Fruit fly (Drosophila melanogaster) Kc167 (cell line): Measurements from ENCODE around the gene CG17344.

Experiments
- Myc ChIP-seq: fragments of >200 bp; optimal IDR thresholded peaks from 2 replicates; lab custom pipeline; 2017; ENCODE audit warnings: missing external identifiers
- Sin3A ChIP-seq: fragments of >200 bp; optimal IDR thresholded peaks from 2 replicates; lab custom pipeline; 2018; ENCODE audit warnings: missing external identifiers
- h ChIP-seq: fragments of >200 bp; optimal IDR thresholded peaks from 3 replicates; lab custom pipeline; 2018; ENCODE audit warnings: missing external identifiers
- insv ChIP-seq: fragments of >200 bp; optimal IDR thresholded peaks from 3 replicates; lab custom pipeline; 2018; ENCODE audit warnings: missing external identifiers
- psq ChIP-seq: fragments of >200 bp; optimal IDR thresholded peaks from 2 replicates; lab custom pipeline; 2017; ENCODE audit warnings: missing external identifiers
- ttk ChIP-seq: sonication (Bioruptor generic); optimal IDR thresholded peaks from 2 replicates; lab custom pipeline; 2017; ENCODE audit warnings: missing external identifiers

CG17344 gene

DNA sequence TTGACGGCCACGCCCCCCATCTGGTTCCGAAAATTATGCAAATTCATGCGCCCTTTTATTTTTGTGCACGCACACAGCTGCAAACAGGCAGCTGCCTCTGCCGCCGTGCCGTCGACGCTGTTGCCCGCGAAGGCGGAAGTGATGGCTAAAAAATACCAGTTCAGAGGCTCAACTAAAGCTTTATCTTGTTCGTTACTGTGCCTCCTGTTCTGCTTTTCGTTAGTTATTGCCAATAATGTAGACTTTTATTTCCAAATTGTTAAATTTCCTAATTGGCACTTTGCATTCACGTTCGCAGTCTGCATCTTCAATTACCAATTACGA, 32.5 kb downstream of the CG17344 start:
- TF ChIP-seq h (lab: Kevin White, UChicago) (no peak), Sin3A (no peak), psq (lab: Kevin White, UChicago) (no peak), ttk (lab: Kevin White, UChicago) (no peak), insv (lab: Kevin White, UChicago) (no peak), Myc (no peak)

DNA sequence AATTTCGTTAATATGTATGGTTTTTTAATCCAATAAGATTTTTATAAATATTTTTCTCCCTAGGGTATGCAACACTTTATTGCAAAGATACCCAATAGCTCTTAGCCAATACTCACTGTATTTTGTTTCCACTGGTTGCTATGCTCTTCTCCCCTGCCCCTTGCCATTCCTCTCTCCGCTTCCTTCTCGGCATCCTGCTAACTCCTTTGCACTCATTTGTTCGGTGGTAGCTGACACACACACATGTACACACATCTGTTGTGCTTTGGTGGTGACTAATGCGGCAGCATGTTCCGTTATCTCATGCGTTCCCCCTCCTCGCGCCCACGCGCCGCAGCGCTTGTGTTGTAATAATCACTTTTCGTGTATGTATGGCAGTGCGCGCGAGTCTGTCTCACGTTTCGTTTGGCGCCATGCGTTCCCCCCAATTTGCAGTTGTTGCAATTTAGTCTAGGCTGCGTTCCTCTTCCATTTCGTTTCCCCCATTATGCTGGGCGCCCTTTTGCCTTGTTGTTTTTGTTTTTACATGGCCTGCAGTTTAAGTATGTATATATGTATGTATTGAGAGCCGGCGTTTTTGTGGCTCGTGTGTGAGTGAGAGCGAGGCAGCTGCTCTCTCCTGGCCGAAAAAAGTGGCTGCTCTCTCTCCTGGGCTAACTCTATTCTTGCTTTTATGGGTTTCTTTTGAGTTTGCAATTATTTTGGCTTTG, 33.1 kb downstream of the CG17344 start, which contains the start of gene Polr1D:
TSS of gene Polr1D (minus strand) at position 420 of the 710 bp plus-strand sequence.
- TF ChIP-seq Myc (no peak), Sin3A (no peak), h (lab: Kevin White, UChicago) (no peak), ttk (lab: Kevin White, UChicago) (no peak), psq (lab: Kevin White, UChicago) (no peak), insv (lab: Kevin White, UChicago) (no peak)

DNA sequence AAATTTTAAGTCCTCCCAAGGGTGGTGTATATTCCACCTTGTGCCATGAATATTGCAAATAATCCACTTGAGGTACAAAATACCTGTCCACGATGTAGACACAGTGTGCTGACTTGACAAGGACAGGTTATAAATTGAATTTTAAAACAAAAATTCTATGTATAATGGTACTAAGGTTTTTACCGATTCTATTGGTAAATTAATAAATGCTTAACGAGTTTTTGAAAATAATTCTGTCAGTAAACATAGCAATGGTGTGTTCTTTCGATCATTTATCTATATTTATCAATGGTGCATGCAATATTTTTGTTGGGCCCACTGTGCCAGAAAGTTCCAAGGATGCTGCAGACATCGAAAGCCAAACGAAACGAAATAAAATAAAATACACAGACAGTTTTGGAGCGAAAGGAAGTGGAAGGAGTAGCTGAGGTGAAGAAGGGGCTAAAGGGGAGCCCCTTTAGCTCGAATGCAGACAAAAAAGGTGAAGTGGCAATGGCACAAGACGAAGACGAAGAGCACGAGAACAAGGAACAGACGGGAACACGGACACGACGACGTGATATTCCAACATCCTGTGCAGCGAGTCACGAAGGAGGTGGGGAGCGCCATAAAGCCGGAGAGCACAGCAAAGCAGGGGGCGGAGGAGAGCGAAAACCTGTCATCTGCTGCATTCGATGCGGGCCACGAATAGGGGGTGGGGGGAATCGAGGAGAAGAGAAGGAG, 34.3 kb downstream of the CG17344 start:
- TF ChIP-seq insv (lab: Kevin White, UChicago) (no peak), Myc (no peak), Sin3A (no peak), ttk (lab: Kevin White, UChicago) (no peak), h (lab: Kevin White, UChicago) (no peak), psq (lab: Kevin White, UChicago) (no peak)

DNA sequence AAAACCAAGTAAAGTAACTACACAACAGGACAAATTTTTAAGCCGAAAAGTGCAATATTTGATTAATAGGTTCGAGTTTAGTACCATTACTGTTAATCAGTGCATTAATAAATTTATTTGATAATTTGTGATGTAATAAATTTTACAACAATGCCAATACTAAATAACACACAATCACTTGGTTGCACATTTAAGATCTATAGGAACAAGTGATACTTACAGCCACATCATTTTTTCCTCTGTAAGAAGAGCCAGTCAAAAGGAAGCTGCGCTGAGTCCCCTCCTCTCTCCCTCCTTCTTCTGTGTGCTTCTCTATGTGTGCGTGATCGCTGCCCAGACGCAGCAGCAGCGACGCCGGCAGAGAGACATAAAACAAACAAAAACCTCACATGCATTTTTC, 34.9 kb downstream of the CG17344 start:
- TF ChIP-seq insv (lab: Kevin White, UChicago): no peak
- TF ChIP-seq psq (lab: Kevin White, UChicago): no peak
- no peak for TF ChIP-seq Sin3A
- TF ChIP-seq Myc: no peak
- no peak for TF ChIP-seq ttk (lab: Kevin White, UChicago)
- no peak for TF ChIP-seq h (lab: Kevin White, UChicago)

DNA sequence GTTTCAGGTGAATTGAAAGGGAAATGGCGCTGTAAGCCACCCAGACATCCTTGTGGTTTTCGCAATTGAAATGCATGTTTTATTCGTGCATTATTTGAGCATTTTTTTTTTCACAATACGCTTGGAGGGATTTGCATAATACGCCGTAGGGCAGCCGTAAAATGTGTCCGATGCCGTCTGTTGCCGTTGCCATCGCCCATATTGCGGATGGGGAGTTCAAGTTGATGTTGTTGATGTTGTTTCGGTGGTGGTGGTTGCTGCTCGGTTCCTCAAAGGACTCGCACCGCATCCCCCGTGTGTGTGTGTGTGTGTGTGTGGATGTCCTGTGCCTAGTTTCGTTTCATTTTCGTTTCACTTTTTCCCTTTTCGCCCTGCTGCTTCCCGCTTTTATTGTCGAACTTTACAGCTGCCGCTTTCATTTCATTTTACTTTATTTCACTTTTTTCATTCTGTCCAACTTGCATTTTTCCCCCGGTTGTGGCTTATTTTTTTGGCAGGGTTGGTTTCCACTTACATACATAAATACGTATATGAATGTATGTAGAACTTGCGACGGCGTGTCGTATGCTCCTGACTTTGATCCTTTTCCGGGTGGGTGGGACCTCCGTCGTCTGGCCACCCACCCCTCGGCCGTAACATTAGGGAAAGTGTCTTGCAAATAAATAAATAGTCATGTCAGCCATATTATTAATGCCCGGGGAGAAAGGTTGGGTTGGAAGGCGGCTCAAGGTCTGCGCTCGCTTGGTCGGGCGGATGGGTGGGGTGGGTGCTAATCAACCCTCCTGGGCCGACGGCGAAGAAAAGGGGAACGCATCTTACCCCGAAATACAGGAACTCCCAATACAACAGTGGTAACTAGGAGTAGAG, 35.9 kb downstream of the CG17344 start:
- TF ChIP-seq Sin3A: no peak
- TF ChIP-seq h (lab: Kevin White, UChicago): no peak
- TF ChIP-seq ttk (lab: Kevin White, UChicago): no peak
- TF ChIP-seq Myc: no peak
- TF ChIP-seq psq (lab: Kevin White, UChicago): no peak
- no peak for TF ChIP-seq insv (lab: Kevin White, UChicago)

DNA sequence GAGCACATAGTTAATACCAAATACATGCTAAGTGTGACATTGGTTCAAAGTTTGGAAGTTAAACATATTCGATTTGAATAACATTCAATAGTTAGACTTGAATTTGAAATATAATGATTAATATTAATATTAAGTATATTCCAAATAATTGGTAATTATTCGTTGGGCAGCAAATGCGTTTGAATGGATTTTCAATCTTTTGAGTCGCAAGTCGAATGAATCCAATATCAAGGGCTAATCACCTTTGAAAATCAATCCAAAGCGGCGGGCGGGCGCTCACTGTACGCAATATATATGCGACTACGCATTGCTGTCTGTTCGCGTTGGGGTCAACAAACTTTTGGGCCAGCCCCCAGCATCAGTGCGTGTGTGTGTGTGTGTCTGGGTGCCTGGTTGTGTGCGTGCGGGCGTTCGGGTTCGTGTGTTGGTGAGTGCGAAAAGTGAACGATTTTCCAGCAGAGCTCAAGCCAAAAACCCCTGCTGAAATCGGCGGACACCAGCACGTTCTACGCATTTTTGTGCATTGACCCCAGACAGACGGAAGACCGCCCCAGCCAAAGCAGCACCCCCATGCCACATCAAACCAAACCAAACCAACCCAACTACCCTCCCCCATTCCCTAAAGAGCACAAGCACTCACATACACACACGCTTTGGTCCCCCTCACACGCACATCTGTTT, 36.7 kb downstream of the CG17344 start:
- TF ChIP-seq Sin3A (no peak), insv (lab: Kevin White, UChicago) (no peak), ttk (lab: Kevin White, UChicago) (no peak), psq (lab: Kevin White, UChicago) (no peak), h (lab: Kevin White, UChicago) (no peak), Myc (no peak)

DNA sequence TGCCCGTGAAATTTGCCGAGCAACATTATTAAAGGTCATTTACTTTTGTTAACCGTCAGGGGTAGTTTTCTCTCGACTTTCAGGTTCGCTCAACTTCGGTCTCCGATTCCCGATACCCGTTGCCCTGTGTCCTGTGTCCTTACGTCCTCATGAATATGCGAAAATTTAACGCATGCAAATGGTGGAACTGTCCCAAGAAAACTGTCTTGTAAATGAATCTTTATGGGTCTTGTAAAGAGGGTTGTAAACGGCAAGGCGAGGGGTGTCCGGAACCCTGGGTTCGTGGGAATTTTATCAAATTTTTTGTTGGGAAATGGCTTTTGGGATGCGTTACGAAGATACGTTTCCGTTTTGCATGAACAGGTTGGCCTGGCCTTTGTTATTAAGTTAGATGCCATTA, 37.9 kb downstream of the CG17344 start:
- TF ChIP-seq psq (lab: Kevin White, UChicago): no peak
- no peak for TF ChIP-seq h (lab: Kevin White, UChicago)
- TF ChIP-seq Myc: no peak
- no peak for TF ChIP-seq insv (lab: Kevin White, UChicago)
- no peak for TF ChIP-seq Sin3A
- TF ChIP-seq ttk (lab: Kevin White, UChicago): no peak

DNA sequence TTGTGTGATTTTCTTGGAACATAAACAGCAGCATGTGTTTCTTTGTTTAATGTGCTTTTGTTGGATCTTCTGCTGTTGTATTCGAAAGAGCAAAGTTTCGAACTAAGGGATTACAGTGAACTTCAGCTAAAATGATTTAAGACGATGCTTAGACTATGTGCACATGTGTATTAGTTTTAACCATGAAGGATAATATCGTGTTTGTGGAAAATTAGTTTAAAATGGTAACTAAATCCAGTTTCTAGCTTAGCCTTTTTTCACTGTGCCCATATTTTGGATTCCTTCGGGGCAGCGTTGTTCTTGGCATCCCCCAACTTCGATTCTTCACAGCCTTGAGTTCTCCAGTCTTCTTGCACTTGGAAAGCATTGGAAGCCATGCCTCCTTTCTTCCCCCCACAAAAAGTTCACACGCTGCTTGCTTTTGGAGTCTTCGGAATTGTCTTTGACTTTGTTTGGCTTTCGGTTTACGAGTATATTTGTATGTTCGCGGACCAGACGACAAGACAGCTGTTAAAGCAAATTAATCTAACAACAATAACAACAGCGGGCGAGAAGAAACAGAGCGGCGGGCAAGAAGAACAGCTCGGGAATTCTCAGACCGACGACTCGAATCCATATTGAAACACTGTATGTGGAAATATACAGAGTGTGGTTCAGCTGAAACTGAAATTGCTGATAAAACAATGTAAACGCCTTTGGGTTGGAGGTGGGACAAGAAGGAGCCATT, 38.6 kb downstream of the CG17344 start:
- TF ChIP-seq Sin3A: no peak
- no peak for TF ChIP-seq h (lab: Kevin White, UChicago)
- no peak for TF ChIP-seq insv (lab: Kevin White, UChicago)
- TF ChIP-seq Myc: no peak
- no peak for TF ChIP-seq psq (lab: Kevin White, UChicago)
- TF ChIP-seq ttk (lab: Kevin White, UChicago): no peak

DNA sequence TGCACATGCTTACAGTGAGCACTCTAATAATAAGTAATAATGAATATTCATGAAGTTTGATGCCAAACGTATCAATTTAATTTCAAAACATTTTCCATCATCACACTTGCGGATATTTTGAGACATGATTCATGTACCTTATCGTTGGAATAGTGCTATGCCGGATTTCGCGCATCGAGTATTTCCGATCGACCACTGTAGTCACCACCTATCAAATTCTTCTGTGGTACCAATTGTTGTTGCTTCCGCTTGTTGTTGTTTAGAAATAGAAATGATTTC, 39.1 kb downstream of the CG17344 start:
- TF ChIP-seq Sin3A: no peak
- TF ChIP-seq ttk (lab: Kevin White, UChicago): no peak
- no peak for TF ChIP-seq insv (lab: Kevin White, UChicago)
- TF ChIP-seq psq (lab: Kevin White, UChicago): no peak
- TF ChIP-seq Myc: no peak
- TF ChIP-seq h (lab: Kevin White, UChicago): no peak

DNA sequence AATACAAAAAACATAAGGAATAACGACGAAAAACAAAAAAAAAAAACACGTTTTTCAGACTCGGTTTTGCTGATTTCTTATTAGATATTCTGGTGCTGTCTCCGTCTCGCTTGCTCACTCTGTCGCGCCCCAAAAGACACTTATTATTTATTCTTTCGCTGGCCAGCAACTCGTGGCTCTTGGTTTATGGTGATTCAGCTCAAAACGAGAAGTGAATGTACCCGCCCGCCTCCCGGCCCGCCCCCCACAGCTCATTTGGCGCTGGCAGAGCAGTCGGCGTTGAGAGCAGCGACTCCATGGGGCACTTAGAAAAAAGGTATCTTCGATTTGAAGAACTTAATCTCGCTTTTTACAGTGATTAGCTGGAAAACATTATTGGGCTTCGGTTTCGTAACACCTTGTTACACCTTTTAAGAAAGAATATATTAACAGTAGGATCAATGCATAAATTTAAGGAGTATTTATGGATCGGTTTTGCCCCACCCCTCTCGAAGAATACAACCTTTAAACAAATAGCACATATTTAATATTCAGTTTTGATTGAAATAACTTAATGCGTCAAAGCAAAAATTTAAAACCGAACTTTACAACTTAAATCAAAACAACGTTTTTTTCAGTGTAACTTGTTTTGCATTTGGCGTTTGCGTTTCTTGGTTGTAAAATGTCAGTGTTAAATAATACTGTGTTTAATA, 39.7 kb downstream of the CG17344 start:
- no peak for TF ChIP-seq Myc
- TF ChIP-seq insv (lab: Kevin White, UChicago): no peak
- no peak for TF ChIP-seq Sin3A
- no peak for TF ChIP-seq psq (lab: Kevin White, UChicago)
- no peak for TF ChIP-seq h (lab: Kevin White, UChicago)
- no peak for TF ChIP-seq ttk (lab: Kevin White, UChicago)
